Worm (Caenorhabditis elegans): Measurements from ENCODE around the gene C13A2.7.

DNA sequence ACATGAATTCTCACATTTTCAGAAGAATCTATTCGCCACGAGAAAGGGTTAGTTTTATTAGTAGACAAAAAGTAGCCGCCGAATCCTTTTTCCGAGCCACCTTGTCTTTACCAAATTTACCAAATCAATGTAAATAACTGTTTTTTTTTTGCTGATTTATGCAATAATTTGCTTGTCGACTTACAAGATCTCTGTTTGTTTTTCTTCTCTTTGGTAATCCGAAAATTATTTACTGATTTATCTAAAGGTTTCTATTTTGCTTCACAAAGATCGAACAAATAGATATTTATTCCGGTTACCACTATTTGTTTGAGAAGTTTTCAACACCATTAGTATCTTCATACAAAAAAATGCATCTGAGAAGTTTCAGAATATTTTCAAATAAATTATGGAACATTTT lies at the start of gene C13A2.7:
- TF ChIP-seq T26A5.8 (tag; optimal IDR thresholded peaks at IDR 0.05): no peak
- no peak for TF ChIP-seq unc-62 (GFP tag; optimal IDR thresholded peaks at IDR 0.05)
- no peak for TF ChIP-seq Y56A3A.18 (GFP tag; IDR thresholded peaks at IDR 0.05)
- no peak for TF ChIP-seq lin-26 (GFP tag; IDR thresholded peaks at IDR 0.05)
- no peak for TF ChIP-seq B0019.2 (GFP tag; conservative IDR thresholded peaks at IDR 0.05)
- TF ChIP-seq F22D6.2 (tag; optimal IDR thresholded peaks at IDR 0.05): no peak
- no peak for TF ChIP-seq ceh-40 (GFP tag; IDR thresholded peaks at IDR 0.05)
- no peak for TF ChIP-seq Y67H2A.10 (GFP tag; conservative IDR thresholded peaks at IDR 0.05)

Data from whole organism, young adult.